Worm (Caenorhabditis elegans) whole organism, young adult: ENCODE results near the gene mboa-6.
A peak's percentile ranks its signal among the peaks of the same experiment; 100 is the strongest.

Source experiments
- C06A6.2 ChIP-seq: fragments of 200-800 bp; sonication (Bioruptor generic); conservative IDR thresholded peaks from 2 replicates; pipeline ENCODE4 v1.3.6; 2022; ENCODE audit warnings: missing genetic modification characterization, missing compliant biosample characterization
- F22D6.2 ChIP-seq: sonication (generic microtip); optimal IDR thresholded peaks from 2 replicates; lab custom pipeline; 2016; ENCODE audit warnings: mild to moderate bottlenecking, missing genetic modification characterization, missing compliant biosample characterization
- F23B12.7 ChIP-seq: sonication (generic microtip); optimal IDR thresholded peaks from 2 replicates; lab custom pipeline; 2017; ENCODE audit warnings: missing genetic modification characterization, mild to moderate bottlenecking, missing compliant biosample characterization, antibody characterized with exemption, moderate library complexity; ENCODE audit not compliant: insufficient read depth
- T07F8.4 ChIP-seq: sonication (generic microtip); optimal IDR thresholded peaks from 2 replicates; lab custom pipeline; 2016; ENCODE audit warnings: mild to moderate bottlenecking, missing genetic modification characterization, moderate library complexity, missing compliant biosample characterization
- Y53G8AR.9 ChIP-seq: fragments of 200-800 bp; sonication (Bioruptor generic); conservative IDR thresholded peaks from 2 replicates; pipeline ENCODE4 v1.3.6; 2022; ENCODE audit warnings: missing genetic modification reagents, missing genetic modification characterization, missing compliant biosample characterization
- Y56A3A.18 ChIP-seq: fragments of 200-800 bp; sonication (Bioruptor generic); IDR thresholded peaks from 2 replicates; pipeline ENCODE4 v1.3.6; 2022; ENCODE audit warnings: missing genetic modification reagents, missing genetic modification characterization, missing compliant biosample characterization
- Y95B8A.8 ChIP-seq: fragments of 200-800 bp; sonication (Bioruptor generic); IDR thresholded peaks from 2 replicates; pipeline ENCODE4 v1.3.6; 2022; ENCODE audit warnings: missing genetic modification reagents, missing genetic modification characterization, missing compliant biosample characterization
- ZK185.1 ChIP-seq: sonication (generic microtip); optimal IDR thresholded peaks from 2 replicates; lab custom pipeline; 2016; ENCODE audit warnings: mild to moderate bottlenecking, missing genetic modification characterization, missing compliant biosample characterization; ENCODE audit not compliant: poor library complexity, severe bottlenecking
- athp-1 ChIP-seq: sonication (generic microtip); optimal IDR thresholded peaks from 2 replicates; lab custom pipeline; 2017; ENCODE audit warnings: mild to moderate bottlenecking, missing genetic modification characterization, missing compliant biosample characterization
- attf-5 ChIP-seq: fragments of 200-800 bp; sonication (Bioruptor generic); optimal IDR thresholded peaks from 2 replicates; lab custom pipeline; 2018; ENCODE audit warnings: mild to moderate bottlenecking, missing genetic modification characterization, missing compliant biosample characterization
- cebp-1 ChIP-seq, 2 experiments: fragments of 200-800 bp in 1 of 2; sonication (Bioruptor generic) in 1 of 2; sonication (generic microtip) in 1 of 2; IDR thresholded peaks in 1 of 2; optimal IDR thresholded peaks in 1 of 2; 2 replicates each; pipeline versions ENCODE4 v1.3.6 to Lab custom; 2017 to 2022; ENCODE audit warnings: missing compliant biosample characterization in 2 of 2, missing genetic modification characterization in 2 of 2, mild to moderate bottlenecking in 1 of 2, missing genetic modification reagents in 1 of 2, moderate library complexity in 1 of 2
- ceh-100 ChIP-seq: fragments of 200-800 bp; sonication (Bioruptor generic); IDR thresholded peaks from 2 replicates; pipeline ENCODE4 v1.3.6; 2022; ENCODE audit warnings: missing genetic modification reagents, missing genetic modification characterization, missing compliant biosample characterization
- ceh-40 ChIP-seq: fragments of 200-800 bp; sonication (Bioruptor generic); IDR thresholded peaks from 2 replicates; pipeline ENCODE4 v1.3.6; 2022; ENCODE audit warnings: missing genetic modification characterization, missing compliant biosample characterization
- ceh-58 ChIP-seq: fragments of 200-800 bp; sonication (Bioruptor generic); IDR thresholded peaks from 2 replicates; pipeline ENCODE4 v1.3.6; 2022; ENCODE audit warnings: missing genetic modification characterization, missing compliant biosample characterization
- chd-7 ChIP-seq: sonication (generic microtip); optimal IDR thresholded peaks from 2 replicates; lab custom pipeline; 2016; ENCODE audit warnings: mild to moderate bottlenecking, missing genetic modification characterization, moderate library complexity, missing compliant biosample characterization
- dox-1 ChIP-seq: fragments of 200-800 bp; sonication (Bioruptor generic); IDR thresholded peaks from 2 replicates; pipeline ENCODE4 v1.3.6; 2022; ENCODE audit warnings: missing genetic modification reagents, missing genetic modification characterization, missing compliant biosample characterization
- efl-1 ChIP-seq: fragments of 150-350 bp; optimal IDR thresholded peaks from 2 replicates; lab custom pipeline; 2014; ENCODE audit warnings: missing biosample characterization, missing genetic modification reagents, missing genetic modification characterization
- hmg-1.2 ChIP-seq: fragments of 200-800 bp; sonication (Bioruptor generic); IDR thresholded peaks from 2 replicates; pipeline ENCODE4 v1.3.6; 2022; ENCODE audit warnings: missing genetic modification reagents, missing genetic modification characterization, missing compliant biosample characterization
- hrde-1 ChIP-seq: sonication (generic microtip); optimal IDR thresholded peaks from 2 replicates; lab custom pipeline; 2016; ENCODE audit warnings: missing genetic modification characterization, mild to moderate bottlenecking, missing compliant biosample characterization, moderate library complexity, missing genotype, missing genetic modification reagents, borderline replicate concordance
- hsf-1 ChIP-seq: fragments of 200-800 bp; sonication (Bioruptor generic); IDR thresholded peaks from 2 replicates; pipeline ENCODE4 v1.3.6; 2022; ENCODE audit warnings: missing genetic modification reagents, missing genetic modification characterization, missing compliant biosample characterization
- let-607 ChIP-seq, 2 experiments: fragments of 200-800 bp in 1 of 2; sonication (Bioruptor generic) in 1 of 2; sonication (generic microtip) in 1 of 2; optimal IDR thresholded peaks; 2 replicates each; lab custom pipeline; 2016 to 2018; ENCODE audit warnings: mild to moderate bottlenecking in 2 of 2, missing compliant biosample characterization in 2 of 2, missing genetic modification characterization in 2 of 2, moderate library complexity in 2 of 2, missing genotype in 1 of 2
- lin-35 ChIP-seq, 3 experiments: fragments of 150-350 bp in 2 of 3; sonication (generic microtip) in 1 of 3; optimal IDR thresholded peaks; 2 replicates each; lab custom pipeline; 2014 to 2018; ENCODE audit warnings: missing biosample characterization in 3 of 3, missing genetic modification characterization in 3 of 3, missing genetic modification reagents in 3 of 3
- madf-3 ChIP-seq: fragments of 200-800 bp; sonication (Bioruptor generic); IDR thresholded peaks from 2 replicates; pipeline ENCODE4 v1.3.6; 2022; ENCODE audit warnings: missing genetic modification reagents, missing genetic modification characterization, missing compliant biosample characterization
- madf-6 ChIP-seq: fragments of 200-800 bp; sonication (Bioruptor generic); IDR thresholded peaks from 2 replicates; pipeline ENCODE4 v1.3.6; 2022; ENCODE audit warnings: missing genetic modification reagents, missing genetic modification characterization, missing compliant biosample characterization
- nfyb-1 ChIP-seq: fragments of 200-800 bp; sonication (Bioruptor generic); IDR thresholded peaks from 2 replicates; pipeline ENCODE4 v1.3.6; 2022; ENCODE audit warnings: missing genetic modification reagents, missing genetic modification characterization, missing compliant biosample characterization
- nhr-80 ChIP-seq: sonication (generic microtip); optimal IDR thresholded peaks from 2 replicates; lab custom pipeline; 2016; ENCODE audit warnings: missing genetic modification characterization, missing compliant biosample characterization
- nhr-90 ChIP-seq: sonication (generic microtip); optimal IDR thresholded peaks from 2 replicates; lab custom pipeline; 2016; ENCODE audit warnings: missing genotype, mild to moderate bottlenecking, missing genetic modification characterization, missing compliant biosample characterization
- rpc-1 ChIP-seq, 2 experiments: fragments of 150-350 bp in 1 of 2; sonication (generic microtip) in 1 of 2; optimal IDR thresholded peaks; 2 replicates each; lab custom pipeline; 2014 to 2018; ENCODE audit warnings: missing biosample characterization in 1 of 2, missing genetic modification characterization in 1 of 2, missing genetic modification reagents in 1 of 2, missing genotype in 1 of 2
- sdz-38 ChIP-seq: sonication (generic microtip); optimal IDR thresholded peaks from 2 replicates; lab custom pipeline; 2016; ENCODE audit warnings: missing genotype, missing genetic modification characterization, missing compliant biosample characterization
- snpc-1.1 ChIP-seq: sonication (generic microtip); optimal IDR thresholded peaks from 2 replicates; lab custom pipeline; 2017; ENCODE audit warnings: missing genetic modification characterization, mild to moderate bottlenecking, missing compliant biosample characterization, antibody characterized with exemption, moderate library complexity, missing genotype, missing genetic modification reagents; ENCODE audit not compliant: insufficient read depth
- somi-1 ChIP-seq: fragments of 200-800 bp; sonication (Bioruptor generic); optimal IDR thresholded peaks from 2 replicates; lab custom pipeline; 2018; ENCODE audit warnings: mild to moderate bottlenecking, missing genetic modification characterization, missing compliant biosample characterization
- tbp1 ChIP-seq: fragments of 200-800 bp; sonication (Bioruptor generic); optimal IDR thresholded peaks from 2 replicates; lab custom pipeline; 2018; ENCODE audit warnings: mild to moderate bottlenecking, missing genetic modification characterization, missing compliant biosample characterization
- tbx-9 ChIP-seq: sonication (generic microtip); optimal IDR thresholded peaks from 2 replicates; lab custom pipeline; 2016; ENCODE audit warnings: borderline replicate concordance, missing genetic modification characterization, inconsistent platforms, missing compliant biosample characterization
- tlf-1 ChIP-seq: fragments of 200-800 bp; sonication (Bioruptor generic); optimal IDR thresholded peaks from 2 replicates; lab custom pipeline; 2018; ENCODE audit warnings: mild to moderate bottlenecking, missing genetic modification characterization, missing compliant biosample characterization
- unc-130 ChIP-seq: sonication (generic microtip); optimal IDR thresholded peaks from 2 replicates; lab custom pipeline; 2016; ENCODE audit warnings: missing genetic modification reagents, missing genetic modification characterization, missing compliant biosample characterization
- unc-62 ChIP-seq: fragments of 150-350 bp; optimal IDR thresholded peaks from 2 replicates; lab custom pipeline; 2014; ENCODE audit warnings: missing biosample characterization, missing genetic modification reagents, missing genetic modification characterization
- xnd-1 ChIP-seq: sonication (generic microtip); optimal IDR thresholded peaks from 2 replicates; lab custom pipeline; 2016; ENCODE audit warnings: missing genotype, missing genetic modification reagents, missing genetic modification characterization, missing compliant biosample characterization
- zfh-2 ChIP-seq: fragments of 200-800 bp; sonication (Bioruptor generic); conservative IDR thresholded peaks from 2 replicates; pipeline ENCODE4 v1.3.6; 2022; ENCODE audit warnings: missing genetic modification reagents, missing genetic modification characterization, missing compliant biosample characterization
- zim-3 ChIP-seq: sonication (generic microtip); optimal IDR thresholded peaks from 2 replicates; lab custom pipeline; 2017; ENCODE audit warnings: mild to moderate bottlenecking, missing genetic modification characterization, moderate library complexity, missing compliant biosample characterization
- ztf-18 ChIP-seq: sonication (generic microtip); optimal IDR thresholded peaks from 2 replicates; lab custom pipeline; 2016; ENCODE audit warnings: missing genotype, mild to moderate bottlenecking, missing genetic modification characterization, missing compliant biosample characterization
- ztf-26 ChIP-seq: sonication (generic microtip); optimal IDR thresholded peaks from 2 replicates; lab custom pipeline; 2017; ENCODE audit warnings: missing genetic modification characterization, missing compliant biosample characterization
- ztf-28 ChIP-seq: fragments of 200-800 bp; sonication (Bioruptor generic); IDR thresholded peaks from 2 replicates; pipeline ENCODE4 v1.3.6; 2022; ENCODE audit warnings: missing genetic modification reagents, missing genetic modification characterization, missing compliant biosample characterization
- ztf-6 ChIP-seq: fragments of 200-800 bp; sonication (Bioruptor generic); IDR thresholded peaks from 2 replicates; pipeline ENCODE4 v1.3.6; 2022; ENCODE audit warnings: missing genetic modification reagents, missing genetic modification characterization, missing compliant biosample characterization

The mboa-6 gene

DNA sequence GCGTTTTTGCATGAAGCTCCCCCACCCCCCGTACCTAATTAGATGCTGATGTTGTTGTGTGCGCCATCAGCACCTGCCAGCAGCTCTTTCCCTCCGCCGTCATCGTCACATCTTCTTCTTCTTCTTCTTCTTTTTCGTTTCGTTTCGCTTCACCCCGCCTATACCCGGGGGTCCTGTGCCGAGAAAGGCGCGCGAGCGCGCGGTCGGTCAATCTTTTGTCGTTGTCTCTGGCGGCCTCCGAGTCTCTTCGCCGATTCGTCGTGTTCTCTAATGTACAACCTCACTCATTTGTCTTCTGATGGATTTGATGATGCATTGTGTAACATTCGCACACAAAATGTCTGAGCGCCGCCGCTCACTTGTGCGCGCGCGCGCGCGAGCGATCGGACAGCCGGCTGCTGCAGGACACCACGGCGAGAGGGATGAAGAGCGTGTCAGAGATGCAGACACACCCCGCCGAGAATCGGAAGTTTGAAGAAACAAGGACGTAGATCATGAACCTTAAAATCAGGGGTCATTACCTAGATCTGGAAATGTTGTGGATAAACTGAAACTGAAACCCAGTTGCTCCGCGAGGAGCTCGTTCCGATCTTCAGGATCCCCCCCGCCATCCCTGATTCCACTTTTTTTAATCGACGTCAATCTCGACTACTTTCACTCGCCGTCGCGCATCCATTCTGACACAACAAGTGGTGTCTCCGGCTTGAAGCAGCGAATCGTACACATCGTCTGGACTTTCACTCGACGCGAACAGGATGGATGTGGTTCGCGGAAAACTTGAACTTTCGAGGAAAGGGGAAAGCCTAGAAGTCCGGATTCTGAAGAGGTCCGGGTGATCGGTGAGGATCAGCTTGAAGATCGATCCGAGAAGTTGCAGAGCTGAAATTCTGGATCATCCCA is 38.1 kb downstream of the mboa-6 start (continued):
- TF ChIP-seq snpc-1.1 (tag; lab: Kevin White, UChicago) (no peak), hsf-1 (GFP tag; lab: Robert Waterston, UW) (no peak), Y53G8AR.9 (GFP tag; lab: Robert Waterston, UW) (no peak), tlf-1 (GFP tag; lab: Kevin White, UChicago) (peak; percentile 63), rpc-1 (optimal IDR thresholded peaks at IDR 0.05; lab: Kevin White, UChicago) (no peak), rpc-1 (tag; optimal IDR thresholded peaks at IDR 0.05; lab: Kevin White, UChicago) (no peak), madf-6 (peak; percentile 47; the same call in 1 of the 2 replicates), let-607 (tag; optimal IDR thresholded peaks at IDR 0.05; lab: Kevin White, UChicago) (no peak), ceh-58 (GFP tag; lab: Robert Waterston, UW) (no peak), T07F8.4 (no peak), dox-1 (GFP tag; lab: Robert Waterston, UW) (no peak), Y56A3A.18 (GFP tag; lab: Robert Waterston, UW) (no peak), tbx-9 (no peak), tbp1 (peak; percentile 52), nhr-80 (tag; lab: Kevin White, UChicago) (peak; percentile 31), athp-1 (tag; lab: Kevin White, UChicago) (peak; percentile 16), ztf-28 (no peak), unc-62 (GFP tag; lab: Kevin White, UChicago) (no peak), unc-130 (no peak), efl-1 (GFP tag; lab: Kevin White, UChicago) (no peak), zfh-2 (GFP tag; lab: Robert Waterston, UW) (peak; percentile 99), F23B12.7 (tag; lab: Kevin White, UChicago) (no peak), nfyb-1 (GFP tag; lab: Robert Waterston, UW) (peak; percentile 76), Y95B8A.8 (GFP tag; lab: Robert Waterston, UW) (0 out of 2 replicates have a peak, but pooled peaks have one; percentile 41), xnd-1 (no peak), ceh-40 (GFP tag; lab: Robert Waterston, UW) (no peak), sdz-38 (no peak), ceh-100 (no peak), cebp-1 (GFP tag; IDR thresholded peaks at IDR 0.05; lab: Robert Waterston, UW) (0 out of 2 replicates have a peak, but pooled peaks have one; percentile 9), cebp-1 (tag; optimal IDR thresholded peaks at IDR 0.05; lab: Kevin White, UChicago) (peak; percentile 85), madf-3 (GFP tag; lab: Robert Waterston, UW) (no peak), zim-3 (tag; lab: Kevin White, UChicago) (no peak), ztf-18 (tag; lab: Kevin White, UChicago) (no peak), attf-5 (GFP tag; lab: Kevin White, UChicago) (peak; percentile 62), C06A6.2 (GFP tag; lab: Robert Waterston, UW) (peak; percentile 83), hmg-1.2 (GFP tag; lab: Robert Waterston, UW) (peak; percentile 68), lin-35 (GFP tag; optimal IDR thresholded peaks at IDR 0.05; lab: Kevin White, UChicago) (peak in 1 of 3 experiments; percentile 52), chd-7 (tag; lab: Kevin White, UChicago) (peak; percentile 93), F22D6.2 (tag; lab: Kevin White, UChicago) (peak; percentile 47), nhr-90 (no peak), ztf-6 (0 out of 2 replicates have a peak, but pooled peaks have one; percentile 43), hrde-1 (tag; lab: Kevin White, UChicago) (no peak), ztf-26 (tag; lab: Kevin White, UChicago) (peak; percentile 91), ZK185.1 (tag; lab: Kevin White, UChicago) (no peak), somi-1 (GFP tag; lab: Kevin White, UChicago) (peak; percentile 96)
